Worm (Caenorhabditis elegans): Measurements from ENCODE around the gene T07G12.4.

The T07G12.4 gene

ce11 chrIV:10554947-10555346, 16.5 kb upstream of the T07G12.4 start, which contains the start of gene zim-2:
Gene zim-2, plus strand, starts transcription at chrIV:10555247.
- no peak for TF ChIP-seq dao-5 (tag; optimal IDR thresholded peaks at IDR 0.05)
- no peak for TF ChIP-seq W03F9.2 (tag; optimal IDR thresholded peaks at IDR 0.05)
- TF ChIP-seq him-1 (tag; optimal IDR thresholded peaks at IDR 0.05): no peak

- no peak for TF ChIP-seq dao-5 (tag; optimal IDR thresholded peaks at IDR 0.05)
Observed at ce11 chrIV:10546589-10547136, 8.2 kb upstream of the T07G12.4 start, which contains the start of gene zim-1. Gene zim-1, plus strand, starts transcription at chrIV:10547086.

ce11 chrIV:10545038-10545437, 6.6 kb upstream of the T07G12.4 start, which contains the start of gene T07G12.5:
Gene T07G12.5, minus strand, starts transcription at chrIV:10545138.
- TF ChIP-seq dao-5 (tag; optimal IDR thresholded peaks at IDR 0.05): no peak
- TF ChIP-seq him-1 (tag; optimal IDR thresholded peaks at IDR 0.05): no peak
- no peak for TF ChIP-seq W03F9.2 (tag; optimal IDR thresholded peaks at IDR 0.05)

ce11 chrIV:10543361-10543760, 4.9 kb upstream of the T07G12.4 start:
- TF ChIP-seq dao-5 (tag; optimal IDR thresholded peaks at IDR 0.05) (no peak), him-1 (tag; optimal IDR thresholded peaks at IDR 0.05) (no peak), W03F9.2 (tag; optimal IDR thresholded peaks at IDR 0.05) (no peak)

- TF ChIP-seq him-1 (tag; optimal IDR thresholded peaks at IDR 0.05) (no peak), dao-5 (tag; optimal IDR thresholded peaks at IDR 0.05) (no peak), W03F9.2 (tag; optimal IDR thresholded peaks at IDR 0.05) (no peak)
Observed at ce11 chrIV:10542283-10542682, 3.8 kb upstream of the T07G12.4 start.

ce11 chrIV:10533639-10534038, 4.8 kb downstream of the T07G12.4 start, which contains the start of gene T07G12.3:
Gene T07G12.3, plus strand, starts transcription at chrIV:10533939.
- TF ChIP-seq dao-5 (tag; optimal IDR thresholded peaks at IDR 0.05) (no peak), W03F9.2 (tag; optimal IDR thresholded peaks at IDR 0.05) (no peak), him-1 (tag; optimal IDR thresholded peaks at IDR 0.05) (no peak)

ce11 chrIV:10530648-10531047, 7.8 kb downstream of the T07G12.4 start, which contains the start of gene T07G12.2:
Gene T07G12.2, plus strand, starts transcription at chrIV:10530709.
- TF ChIP-seq dao-5 (tag; optimal IDR thresholded peaks at IDR 0.05) (no peak), him-1 (tag; optimal IDR thresholded peaks at IDR 0.05) (peak; percentile 6)

ce11 chrIV:10524095-10524829, 14.2 kb downstream of the T07G12.4 start, which contains the start of gene C02F4.5:
Gene C02F4.5, minus strand, starts transcription at chrIV:10524145.
- TF ChIP-seq him-1 (tag; optimal IDR thresholded peaks at IDR 0.05) (no peak), dao-5 (tag; optimal IDR thresholded peaks at IDR 0.05) (no peak), W03F9.2 (tag; optimal IDR thresholded peaks at IDR 0.05) (no peak)

ce11 chrIV:10521106-10521505, 17.4 kb downstream of the T07G12.4 start, which contains the start of gene cal-4:
Gene cal-4, plus strand, starts transcription at chrIV:10521406.
- TF ChIP-seq him-1 (tag; optimal IDR thresholded peaks at IDR 0.05) (no peak), dao-5 (tag; optimal IDR thresholded peaks at IDR 0.05) (no peak), W03F9.2 (tag; optimal IDR thresholded peaks at IDR 0.05) (no peak)

- TF ChIP-seq dao-5 (tag; optimal IDR thresholded peaks at IDR 0.05) (no peak), him-1 (tag; optimal IDR thresholded peaks at IDR 0.05) (no peak), W03F9.2 (tag; optimal IDR thresholded peaks at IDR 0.05) (no peak)
Observed at ce11 chrIV:10518652-10519051, 19.8 kb downstream of the T07G12.4 start.

- TF ChIP-seq W03F9.2 (tag; optimal IDR thresholded peaks at IDR 0.05): no peak
- no peak for TF ChIP-seq him-1 (tag; optimal IDR thresholded peaks at IDR 0.05)
- no peak for TF ChIP-seq dao-5 (tag; optimal IDR thresholded peaks at IDR 0.05)
Observed at ce11 chrIV:10515128-10515527, 23.4 kb downstream of the T07G12.4 start, which contains the start of gene C02F4.4. Gene C02F4.4, minus strand, starts transcription at chrIV:10515228.

- no peak for TF ChIP-seq him-1 (tag; optimal IDR thresholded peaks at IDR 0.05)
- no peak for TF ChIP-seq W03F9.2 (tag; optimal IDR thresholded peaks at IDR 0.05)
- TF ChIP-seq dao-5 (tag; optimal IDR thresholded peaks at IDR 0.05): no peak
Observed at ce11 chrIV:10513266-10513665, 25.2 kb downstream of the T07G12.4 start.

ce11 chrIV:10512752-10513151, 25.7 kb downstream of the T07G12.4 start:
- TF ChIP-seq dao-5 (tag; optimal IDR thresholded peaks at IDR 0.05) (no peak), W03F9.2 (tag; optimal IDR thresholded peaks at IDR 0.05) (no peak), him-1 (tag; optimal IDR thresholded peaks at IDR 0.05) (no peak)

- TF ChIP-seq W03F9.2 (tag; optimal IDR thresholded peaks at IDR 0.05) (no peak), him-1 (tag; optimal IDR thresholded peaks at IDR 0.05) (no peak), dao-5 (tag; optimal IDR thresholded peaks at IDR 0.05) (no peak)
Observed at ce11 chrIV:10511432-10511831, 27.1 kb downstream of the T07G12.4 start.

Data from whole organism, L4/young adult.